Worm (Caenorhabditis elegans): ENCODE data around the gene idhb-1.

idhb-1 gene

DNA sequence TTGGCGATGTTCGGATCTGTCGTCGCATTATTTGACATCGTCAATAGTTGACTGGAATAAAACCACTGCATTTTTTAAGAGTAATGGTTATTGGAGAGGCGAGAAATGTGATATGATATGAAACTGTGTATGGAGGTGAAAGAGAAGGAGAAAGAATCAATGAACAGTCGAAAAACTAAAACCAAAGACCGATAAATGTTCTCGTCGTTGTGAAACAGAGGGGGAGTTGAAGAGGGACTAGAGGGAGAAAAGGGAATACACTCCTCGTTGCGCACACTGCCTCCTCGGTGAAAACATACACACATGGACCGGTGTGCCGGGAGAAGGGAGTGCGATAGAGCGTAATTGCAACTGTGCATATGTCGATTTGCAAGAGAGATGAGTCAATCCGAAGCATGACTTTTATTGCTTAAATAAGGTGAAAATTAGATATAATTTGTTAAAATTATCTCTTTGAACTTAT, 4.3 kb downstream of the idhb-1 start, which contains the start of gene sym-4 (continued):
- TF ChIP-seq hmg-1.1 (GFP tag; IDR thresholded peaks at IDR 0.05), result peak; percentile 94
- no peak for TF ChIP-seq ceh-44 (GFP tag; IDR thresholded peaks at IDR 0.05)
- no peak for TF ChIP-seq gei-8 (GFP tag; optimal IDR thresholded peaks at IDR 0.05)
- TF ChIP-seq duxl-1 (tag; optimal IDR thresholded peaks at IDR 0.05; ENCODE audit: poor library complexity), result peak; percentile 44
- TF ChIP-seq F10B5.3 (tag; optimal IDR thresholded peaks at IDR 0.05), result no peak
- TF ChIP-seq ceh-28 (tag; optimal IDR thresholded peaks at IDR 0.05), result peak; percentile 65
- no peak for TF ChIP-seq Y75B8A.6 (GFP tag; IDR thresholded peaks at IDR 0.05)
- peak; percentile 89 for TF ChIP-seq lin-1 (GFP tag; IDR thresholded peaks at IDR 0.05)
- TF ChIP-seq cey-2 (tag; optimal IDR thresholded peaks at IDR 0.05; ENCODE audit: borderline replicate concordance, insufficient read depth), result no peak
- TF ChIP-seq dmd-6 (GFP tag; IDR thresholded peaks at IDR 0.05), result peak; percentile 96
- peak; percentile 88 for TF ChIP-seq T26A8.4 (GFP tag; IDR thresholded peaks at IDR 0.05)
- no peak for TF ChIP-seq Y105C5A.15 (GFP tag; IDR thresholded peaks at IDR 0.05)
- peak; percentile 81 to 98 for TF ChIP-seq mdl-1 (tag; optimal IDR thresholded peaks at IDR 0.05)
- peak; percentile 41 for TF ChIP-seq F37D6.2 (tag; optimal IDR thresholded peaks at IDR 0.05)
- peak; percentile 82 for TF ChIP-seq mes-2 (tag; optimal IDR thresholded peaks at IDR 0.05; ENCODE audit: poor library complexity, severe bottlenecking)
- no peak for TF ChIP-seq lin-39 (tag; optimal IDR thresholded peaks at IDR 0.05)
- TF ChIP-seq nhr-237 (tag; optimal IDR thresholded peaks at IDR 0.05), result peak; percentile 32
- TF ChIP-seq daf-12 (tag; optimal IDR thresholded peaks at IDR 0.05), result no peak
- TF ChIP-seq nhr-102 (tag; optimal IDR thresholded peaks at IDR 0.05), result peak; percentile 88
- TF ChIP-seq zfp-3 (GFP tag; conservative IDR thresholded peaks at IDR 0.05), result peak; percentile 82
- peak; percentile 50 for TF ChIP-seq attf-4 (tag; optimal IDR thresholded peaks at IDR 0.05)
- no peak for TF ChIP-seq unc-39 (tag; optimal IDR thresholded peaks at IDR 0.05)
- no peak for TF ChIP-seq F26F4.8 (GFP tag; conservative IDR thresholded peaks at IDR 0.05)
- no peak for TF ChIP-seq lir-3 (tag; optimal IDR thresholded peaks at IDR 0.05)
- peak; percentile 89 for TF ChIP-seq nhr-10 (tag; optimal IDR thresholded peaks at IDR 0.05)
- TF ChIP-seq mdt-29 (GFP tag; IDR thresholded peaks at IDR 0.05), result peak; percentile 78
- peak; percentile 35 for TF ChIP-seq fkh-10 (GFP tag; optimal IDR thresholded peaks at IDR 0.05)
- peak; percentile 76 for TF ChIP-seq arid-1 (GFP tag; conservative IDR thresholded peaks at IDR 0.05)
- peak; percentile 89 for TF ChIP-seq pqm-1 (tag; optimal IDR thresholded peaks at IDR 0.05)
- no peak for TF ChIP-seq zip-11 (GFP tag; IDR thresholded peaks at IDR 0.05)
- TF ChIP-seq hlh-11 (tag; optimal IDR thresholded peaks at IDR 0.05), result peak; percentile 99
- no peak for TF ChIP-seq R02D3.7 (tag; optimal IDR thresholded peaks at IDR 0.05)
- peak; percentile 94 for TF ChIP-seq hlh-30 (tag; optimal IDR thresholded peaks at IDR 0.05; ENCODE audit: insufficient read depth)
- TF ChIP-seq dpl-1 (GFP tag; optimal IDR thresholded peaks at IDR 0.05), result peak; percentile 77
- peak; percentile 80 for TF ChIP-seq tra-1 (GFP tag; IDR thresholded peaks at IDR 0.05)
- TF ChIP-seq mxl-2 (GFP tag; conservative IDR thresholded peaks at IDR 0.05), result no peak
- TF ChIP-seq D1046.2 (GFP tag; IDR thresholded peaks at IDR 0.05), result no peak
- TF ChIP-seq vab-7 (GFP tag; IDR thresholded peaks at IDR 0.05), result peak; percentile 40; the same call in 1 of the 2 replicates
- peak; percentile 100 for TF ChIP-seq mxl-3 (GFP tag; optimal IDR thresholded peaks at IDR 0.05)
- TF ChIP-seq egl-27 (tag; optimal IDR thresholded peaks at IDR 0.05), result no peak
- 0 out of 2 replicates have a peak, but pooled peaks have one; percentile 47 for TF ChIP-seq daf-19 (GFP tag; conservative IDR thresholded peaks at IDR 0.05)
- TF ChIP-seq madf-9 (GFP tag; conservative IDR thresholded peaks at IDR 0.05), result peak; percentile 78; the same call in 1 of the 2 replicates
- no peak for TF ChIP-seq tag-97 (GFP tag; IDR thresholded peaks at IDR 0.05)
- TF ChIP-seq zag-1 (tag; optimal IDR thresholded peaks at IDR 0.05), result no peak
- TF ChIP-seq fos-1 (tag; optimal IDR thresholded peaks at IDR 0.05), result no peak
- peak; percentile 98 for TF ChIP-seq mep-1 (tag; optimal IDR thresholded peaks at IDR 0.05)
- peak; percentile 90 for TF ChIP-seq ceh-20 (GFP tag; IDR thresholded peaks at IDR 0.05)
- peak; percentile 96 for TF ChIP-seq nhr-11 (tag; optimal IDR thresholded peaks at IDR 0.05)
- peak; percentile 93 for TF ChIP-seq aha-1 (tag)
- TF ChIP-seq ceh-32 (tag; optimal IDR thresholded peaks at IDR 0.05; ENCODE audit: poor library complexity), result no peak
- no peak for TF ChIP-seq sdz-12 (GFP tag; optimal IDR thresholded peaks at IDR 0.05)

Data from whole organism, L4 larva.